Fruit fly (Drosophila melanogaster): ENCODE data around the gene CG17928.

CG17928 gene

dm6 chr2L:16804376-16804934 is 13.1 kb downstream of the CG17928 start, which contains the start of gene CG13272 (continued):
- TF ChIP-seq CG6854 (GFP tag; optimal IDR thresholded peaks at IDR 0.05) (no peak), dsx (GFP tag; optimal IDR thresholded peaks at IDR 0.05; ENCODE audit: poor library complexity, severe bottlenecking) (peak; percentile 19), lz (GFP tag; optimal IDR thresholded peaks at IDR 0.05) (no peak), CG11762 (GFP tag; optimal IDR thresholded peaks at IDR 0.05; ENCODE audit: insufficient read depth) (no peak), vri (GFP tag; optimal IDR thresholded peaks at IDR 0.05) (no peak), CG15336 (GFP tag; IDR thresholded peaks at IDR 0.05) (peak; percentile 68)

- TF ChIP-seq Lpt (GFP tag; optimal IDR thresholded peaks at IDR 0.05) (no peak), Blimp-1 (GFP tag; optimal IDR thresholded peaks at IDR 0.05) (no peak), CG6276 (GFP tag; optimal IDR thresholded peaks at IDR 0.05) (no peak), CG3919 (GFP tag; optimal IDR thresholded peaks at IDR 0.05) (no peak), Met (GFP tag; optimal IDR thresholded peaks at IDR 0.05) (no peak), Sox15 (GFP tag; optimal IDR thresholded peaks at IDR 0.05) (no peak), spab (GFP tag; optimal IDR thresholded peaks at IDR 0.05) (no peak), CG6854 (GFP tag; optimal IDR thresholded peaks at IDR 0.05) (no peak), dsx (GFP tag; optimal IDR thresholded peaks at IDR 0.05; ENCODE audit: poor library complexity, severe bottlenecking) (no peak), achi (GFP tag; optimal IDR thresholded peaks at IDR 0.05) (no peak), Hr4 (GFP tag; optimal IDR thresholded peaks at IDR 0.05) (no peak), CG7368 (GFP tag; optimal IDR thresholded peaks at IDR 0.05) (no peak), lz (GFP tag; optimal IDR thresholded peaks at IDR 0.05) (no peak), OdsH (GFP tag; optimal IDR thresholded peaks at IDR 0.05) (no peak), Sox102F (GFP tag; optimal IDR thresholded peaks at IDR 0.05) (no peak)
Measured at dm6 chr2L:16808752-16809151, 17.4 kb downstream of the CG17928 start.

- TF ChIP-seq CG11762 (GFP tag; optimal IDR thresholded peaks at IDR 0.05; ENCODE audit: insufficient read depth) (peak; percentile 49), esn (GFP tag; optimal IDR thresholded peaks at IDR 0.05) (peak; percentile 74), CG3032 (tag; optimal IDR thresholded peaks at IDR 0.05) (peak; percentile 25), Eip78C (GFP tag) (peak; percentile 80), Ets96B (tag; optimal IDR thresholded peaks at IDR 0.05) (peak; percentile 53), CG16779 (tag; optimal IDR thresholded peaks at IDR 0.05) (no peak), CG34406 (GFP tag; optimal IDR thresholded peaks at IDR 0.05) (no peak), Eip75B (GFP tag; optimal IDR thresholded peaks at IDR 0.05) (peak; percentile 72), CG6792 (GFP tag; optimal IDR thresholded peaks at IDR 0.05) (peak; percentile 40), acj6 (GFP tag; optimal IDR thresholded peaks at IDR 0.05) (peak; percentile 64), salr (GFP tag; optimal IDR thresholded peaks at IDR 0.05) (peak in 1 of 2 experiments; percentile 44), CG11294 (GFP tag; IDR thresholded peaks at IDR 0.05) (no peak; the same call in 1 of the 2 replicates), CG1621 (tag; optimal IDR thresholded peaks at IDR 0.05) (peak; percentile 38), Met (GFP tag; optimal IDR thresholded peaks at IDR 0.05) (peak; percentile 74), achi (GFP tag; optimal IDR thresholded peaks at IDR 0.05) (peak; percentile 41), CG6276 (GFP tag; optimal IDR thresholded peaks at IDR 0.05) (peak; percentile 17), ss (GFP tag; optimal IDR thresholded peaks at IDR 0.05) (no peak), fd59A (GFP tag; optimal IDR thresholded peaks at IDR 0.05) (no peak), cyc (GFP tag; optimal IDR thresholded peaks at IDR 0.05) (peak; percentile 55), CG6854 (GFP tag; optimal IDR thresholded peaks at IDR 0.05) (no peak), svp (GFP tag) (peak; percentile 89), CG3919 (GFP tag; optimal IDR thresholded peaks at IDR 0.05) (peak; percentile 57), Gug (GFP tag; IDR thresholded peaks at IDR 0.05) (peak; percentile 52), CG8632 (GFP tag; optimal IDR thresholded peaks at IDR 0.05) (peak; percentile 32), Hr38 (GFP tag; optimal IDR thresholded peaks at IDR 0.05) (no peak), Eip93F (GFP tag; optimal IDR thresholded peaks at IDR 0.05) (peak; percentile 46), CG6808 (GFP tag; optimal IDR thresholded peaks at IDR 0.05) (peak; percentile 8), CG4318 (GFP tag; optimal IDR thresholded peaks at IDR 0.05) (peak; percentile 45), CG9139 (GFP tag; optimal IDR thresholded peaks at IDR 0.05) (no peak), vri (GFP tag; optimal IDR thresholded peaks at IDR 0.05) (peak; percentile 50), CG32006 (GFP tag; optimal IDR thresholded peaks at IDR 0.05) (peak; percentile 63), net (GFP tag; optimal IDR thresholded peaks at IDR 0.05) (peak; percentile 40), CG8119 (GFP tag; IDR thresholded peaks at IDR 0.05) (no peak; the same call in 2 of the 3 replicates), Ets21C (GFP tag; optimal IDR thresholded peaks at IDR 0.05) (peak; percentile 52)
Measured at dm6 chr2L:16815989-16816749, 24.8 kb downstream of the CG17928 start, which contains the start of gene mdy. mdy (plus strand) TSS chr2L:16816660.
